Worm (Caenorhabditis elegans): ENCODE data around the gene sre-54.

The sre-54 gene

ce11 chrII:12324159-12324558, 8.6 kb upstream of the sre-54 start, which contains the start of gene sre-56:
Gene sre-56, plus strand, starts transcription at chrII:12324459.
- TF ChIP-seq ceh-91 (GFP tag; IDR thresholded peaks at IDR 0.05) (no peak), snpc-4 (GFP tag; optimal IDR thresholded peaks at IDR 0.05) (no peak), snpc-4 (tag; optimal IDR thresholded peaks at IDR 0.05) (peak in 1 of 4 experiments; percentile 60), D2030.7 (GFP tag; IDR thresholded peaks at IDR 0.05) (no peak)

ce11 chrII:12328994-12329393, 3.7 kb upstream of the sre-54 start, which contains the start of gene sre-55:
Gene sre-55, plus strand, starts transcription at chrII:12329294.
- TF ChIP-seq atf-7 (tag; optimal IDR thresholded peaks at IDR 0.05) (no peak), sea-2 (GFP tag; IDR thresholded peaks at IDR 0.05) (no peak), chd-7 (tag; optimal IDR thresholded peaks at IDR 0.05) (no peak), ztf-25 (GFP tag; IDR thresholded peaks at IDR 0.05) (no peak), nhr-120 (GFP tag; IDR thresholded peaks at IDR 0.05) (no peak), F23B12.7 (tag; optimal IDR thresholded peaks at IDR 0.05; ENCODE audit: insufficient read depth) (no peak)

ce11 chrII:12335430-12335829, 2.7 kb downstream of the sre-54 start, which contains the start of gene sre-52:
Gene sre-52, plus strand, starts transcription at chrII:12335730.
- TF ChIP-seq dpl-1 (GFP tag; optimal IDR thresholded peaks at IDR 0.05) (no peak), Y56A3A.18 (GFP tag; IDR thresholded peaks at IDR 0.05) (no peak), pha-4 (tag; optimal IDR thresholded peaks at IDR 0.05) (no peak), aptf-3 (GFP tag; IDR thresholded peaks at IDR 0.05) (no peak), nfyb-1 (GFP tag; IDR thresholded peaks at IDR 0.05) (no peak), ceh-100 (GFP tag; IDR thresholded peaks at IDR 0.05) (no peak)

- TF ChIP-seq Y56A3A.18 (GFP tag; IDR thresholded peaks at IDR 0.05) (no peak), hmg-1.2 (GFP tag; IDR thresholded peaks at IDR 0.05) (peak; percentile 90), aptf-3 (GFP tag; IDR thresholded peaks at IDR 0.05) (no peak), D2030.7 (GFP tag; IDR thresholded peaks at IDR 0.05) (no peak), ztf-25 (GFP tag; IDR thresholded peaks at IDR 0.05) (no peak), K12H6.12 (tag; optimal IDR thresholded peaks at IDR 0.05) (peak; percentile 0), lir-1 (GFP tag; conservative IDR thresholded peaks at IDR 0.05) (peak; percentile 96), lin-35 (GFP tag; optimal IDR thresholded peaks at IDR 0.05) (peak in 1 of 3 experiments; percentile 10), ceh-27 (GFP tag; optimal IDR thresholded peaks at IDR 0.05) (peak; percentile 56), nfya-1 (tag; optimal IDR thresholded peaks at IDR 0.05; ENCODE audit: borderline replicate concordance, insufficient read depth) (no peak), B0261.1 (tag; optimal IDR thresholded peaks at IDR 0.05) (no peak), nhr-27 (tag; optimal IDR thresholded peaks at IDR 0.05) (no peak), atf-7 (tag; optimal IDR thresholded peaks at IDR 0.05) (no peak), snpc-4 (GFP tag; optimal IDR thresholded peaks at IDR 0.05) (no peak), snpc-4 (tag; optimal IDR thresholded peaks at IDR 0.05) (peak in 2 of 4 experiments; percentile 13 to 37), lin-40 (tag; optimal IDR thresholded peaks at IDR 0.05) (peak; percentile 59), ztf-6 (GFP tag; IDR thresholded peaks at IDR 0.05) (no peak), nfyb-1 (GFP tag; IDR thresholded peaks at IDR 0.05) (peak; percentile 98), lsy-27 (tag; optimal IDR thresholded peaks at IDR 0.05; ENCODE audit: borderline replicate concordance, insufficient read depth) (no peak)
Measured at ce11 chrII:12339152-12339551, 6.4 kb downstream of the sre-54 start.

ce11 chrII:12339644-12340043, 6.9 kb downstream of the sre-54 start, which contains the start of gene sop-2:
Gene sop-2, plus strand, starts transcription at chrII:12339944.
- TF ChIP-seq mes-4 (tag; optimal IDR thresholded peaks at IDR 0.05) (no peak), F57C9.4 (tag; optimal IDR thresholded peaks at IDR 0.05) (no peak), lin-26 (GFP tag; IDR thresholded peaks at IDR 0.05) (no peak), madf-10 (tag; optimal IDR thresholded peaks at IDR 0.05) (no peak), efl-1 (GFP tag; optimal IDR thresholded peaks at IDR 0.05) (no peak), F37B4.10 (GFP tag; IDR thresholded peaks at IDR 0.05) (no peak)
